Worm (Caenorhabditis elegans) whole organism, midembryonic: Measurements from ENCODE around the gene H04M03.12.

Experiments
- cog-1 ChIP-seq: sonication (generic microtip); optimal IDR thresholded peaks from 2 replicates; lab custom pipeline; 2016; ENCODE audit warnings: missing genetic modification characterization, missing compliant biosample characterization
- klf-2 ChIP-seq: fragments of 200-800 bp; sonication (Bioruptor generic); conservative IDR thresholded peaks from 2 replicates; pipeline ENCODE4 v1.3.6; 2022; ENCODE audit warnings: missing genetic modification reagents, missing genetic modification characterization, missing compliant biosample characterization
- tab-1 ChIP-seq: fragments of 200-800 bp; sonication (Bioruptor generic); IDR thresholded peaks from 2 replicates; pipeline ENCODE4 v1.3.6; 2022; ENCODE audit warnings: missing genetic modification characterization, missing compliant biosample characterization
- ztf-29 ChIP-seq: fragments of 200-800 bp; sonication (Bioruptor generic); IDR thresholded peaks from 2 replicates; pipeline ENCODE4 v1.3.6; 2022; ENCODE audit warnings: missing genetic modification reagents, missing genetic modification characterization, missing compliant biosample characterization

DNA sequence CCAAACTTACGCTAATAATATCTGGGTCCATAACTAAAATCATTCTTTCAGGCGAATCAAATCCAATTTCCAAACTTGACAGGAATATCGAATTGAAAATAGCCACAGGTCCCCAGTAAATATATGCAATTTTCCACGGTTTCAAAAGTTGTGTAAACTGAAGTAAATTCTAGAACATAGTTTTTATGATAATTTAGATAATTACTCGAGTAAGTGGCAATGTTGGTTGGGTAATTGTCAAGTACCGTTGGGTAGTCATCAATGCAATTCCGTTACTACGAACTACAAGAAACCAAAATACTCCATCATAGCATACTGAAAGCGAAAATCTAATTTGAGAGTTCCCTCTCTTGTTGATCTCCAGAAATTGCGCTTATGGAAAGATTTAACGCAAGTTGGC is 33.8 kb downstream of the H04M03.12 start:
- TF ChIP-seq tab-1: no peak
- no peak for TF ChIP-seq ztf-29
- TF ChIP-seq klf-2 (GFP tag; lab: Robert Waterston, UW): no peak
- TF ChIP-seq cog-1: no peak
